Fruit fly (Drosophila melanogaster) whole organism, embryonic: Measurements from ENCODE around the gene CG31493.

ENCODE experiments used
- Ada2b ChIP-seq: fragments of 200-800 bp; sonication (Bioruptor generic); IDR thresholded peaks from 2 replicates; pipeline ENCODE4 v1.3.6; 2022; ENCODE audit warnings: missing biosample characterization, missing genetic modification characterization
- CG10366 ChIP-seq: fragments of 200-800 bp; sonication (Bioruptor generic); IDR thresholded peaks from 2 replicates; pipeline ENCODE4 v1.3.6; 2022; ENCODE audit warnings: missing biosample characterization, missing genetic modification characterization
- CG11247 ChIP-seq: fragments of 200-800 bp; sonication (Bioruptor generic); IDR thresholded peaks from 2 replicates; pipeline ENCODE4 v1.3.6; 2022; ENCODE audit warnings: missing biosample characterization, missing genetic modification characterization
- CG12071 ChIP-seq: fragments of 200-800 bp; sonication (Bioruptor generic); optimal IDR thresholded peaks from 3 replicates; lab custom pipeline; 2018; ENCODE audit warnings: missing biosample characterization, mild to moderate bottlenecking, missing genetic modification characterization
- CG12769 ChIP-seq: fragments of 200-800 bp; sonication (Bioruptor generic); optimal IDR thresholded peaks from 2 replicates; lab custom pipeline; 2019; ENCODE audit warnings: missing biosample characterization, mild to moderate bottlenecking, missing genetic modification characterization, moderate library complexity
- CG13287 ChIP-seq: fragments of 200-800 bp; sonication (Bioruptor generic); IDR thresholded peaks from 2 replicates; pipeline ENCODE4 v1.3.6; 2022; ENCODE audit warnings: missing biosample characterization, missing genetic modification characterization; ENCODE audit not compliant: partially characterized antibody
- CG13624 ChIP-seq: fragments of 200-800 bp; sonication (Bioruptor generic); optimal IDR thresholded peaks from 2 replicates; lab custom pipeline; 2016; ENCODE audit warnings: missing biosample characterization, missing genetic modification characterization
- CG15514 ChIP-seq: fragments of 200-800 bp; sonication (Bioruptor generic); optimal IDR thresholded peaks from 3 replicates; lab custom pipeline; 2017; ENCODE audit warnings: missing biosample characterization, missing genetic modification characterization, mild to moderate bottlenecking, moderate library complexity, missing genetic modification reagents
- CG18619 ChIP-seq: fragments of 200-800 bp; sonication (Bioruptor generic); optimal IDR thresholded peaks from 3 replicates; lab custom pipeline; 2017; ENCODE audit warnings: missing biosample characterization, mild to moderate bottlenecking, missing genetic modification characterization
- CG2202 ChIP-seq: fragments of 200-800 bp; sonication (Bioruptor generic); optimal IDR thresholded peaks from 2 replicates; lab custom pipeline; 2018; ENCODE audit warnings: missing biosample characterization, mild to moderate bottlenecking, missing genetic modification characterization
- CG30403 ChIP-seq: fragments of 200-800 bp; sonication (Bioruptor generic); optimal IDR thresholded peaks from 3 replicates; lab custom pipeline; 2016; ENCODE audit warnings: missing biosample characterization, missing genetic modification characterization
- CG3163 ChIP-seq: fragments of 200-800 bp; sonication (Bioruptor generic); optimal IDR thresholded peaks from 3 replicates; lab custom pipeline; 2016; ENCODE audit warnings: missing biosample characterization, missing genetic modification characterization
- CG32772 ChIP-seq: fragments of 200-800 bp; sonication (Bioruptor generic); IDR thresholded peaks from 2 replicates; pipeline ENCODE4 v1.3.6; 2022; ENCODE audit warnings: missing biosample characterization, missing genetic modification characterization
- CG34422 ChIP-seq: fragments of 200-800 bp; sonication (Bioruptor generic); IDR thresholded peaks from 3 replicates; pipeline ENCODE4 v1.3.6; 2022; ENCODE audit warnings: missing biosample characterization, missing genetic modification characterization
- CG3995 ChIP-seq: fragments of 200-800 bp; sonication (Bioruptor generic); optimal IDR thresholded peaks from 3 replicates; lab custom pipeline; 2016; ENCODE audit warnings: missing biosample characterization, missing genetic modification characterization
- CG6654 ChIP-seq: fragments of 200-800 bp; sonication (Bioruptor generic); optimal IDR thresholded peaks from 2 replicates; lab custom pipeline; 2017; ENCODE audit warnings: missing biosample characterization, mild to moderate bottlenecking, missing genetic modification characterization
- CG7556 ChIP-seq: fragments of 200-800 bp; sonication (Bioruptor generic); optimal IDR thresholded peaks from 2 replicates; lab custom pipeline; 2017; ENCODE audit warnings: missing biosample characterization, mild to moderate bottlenecking, missing genetic modification characterization
- CG7963 ChIP-seq: fragments of 200-800 bp; sonication (Bioruptor generic); IDR thresholded peaks from 3 replicates; pipeline ENCODE4 v1.3.6; 2022; ENCODE audit warnings: missing biosample characterization, missing genetic modification characterization; ENCODE audit not compliant: partially characterized antibody
- CG8944 ChIP-seq: fragments of 200-800 bp; sonication (Bioruptor generic); optimal IDR thresholded peaks from 3 replicates; lab custom pipeline; 2016; ENCODE audit warnings: missing biosample characterization, missing genetic modification characterization
- CoRest ChIP-seq: fragments of 200-800 bp; sonication (Bioruptor generic); optimal IDR thresholded peaks from 3 replicates; lab custom pipeline; 2018; ENCODE audit warnings: missing biosample characterization, mild to moderate bottlenecking, missing genetic modification characterization, moderate library complexity
- Dip2 ChIP-seq: fragments of 200-800 bp; sonication (Bioruptor generic); IDR thresholded peaks from 2 replicates; pipeline ENCODE4 v1.3.6; 2022; ENCODE audit warnings: missing biosample characterization, missing genetic modification characterization
- Dp ChIP-seq: fragments of 200-800 bp; sonication (Bioruptor generic); optimal IDR thresholded peaks from 2 replicates; lab custom pipeline; 2018; ENCODE audit warnings: missing biosample characterization, mild to moderate bottlenecking, missing genetic modification characterization, moderate library complexity
- E2f2 ChIP-seq: fragments of 200-800 bp; sonication (Bioruptor generic); IDR thresholded peaks from 2 replicates; pipeline ENCODE4 v1.3.6; 2022; ENCODE audit warnings: missing biosample characterization, missing genetic modification characterization
- Ets65A ChIP-seq: fragments of 200-800 bp; sonication (Bioruptor generic); peaks from one replicate; lab custom pipeline; 2016; ENCODE audit warnings: missing biosample characterization, missing genetic modification characterization
- Fer2 ChIP-seq: fragments of 200-800 bp; sonication (Bioruptor generic); optimal IDR thresholded peaks from 2 replicates; lab custom pipeline; 2018; ENCODE audit warnings: missing biosample characterization, mild to moderate bottlenecking, missing genetic modification characterization, moderate library complexity
- Hr51 ChIP-seq, 2 experiments: fragments of 200-800 bp; sonication (Bioruptor generic); optimal IDR thresholded peaks; 2 replicates in 1 of 2; 3 replicates in 1 of 2; lab custom pipeline; 2016 to 2018; ENCODE audit warnings: missing biosample characterization in 2 of 2, missing genetic modification characterization in 2 of 2, mild to moderate bottlenecking in 1 of 2, moderate library complexity in 1 of 2
- Max ChIP-seq: fragments of 200-800 bp; sonication (Bioruptor generic); optimal IDR thresholded peaks from 2 replicates; lab custom pipeline; 2016; ENCODE audit warnings: missing biosample characterization, mild to moderate bottlenecking, missing genetic modification characterization
- Myb ChIP-seq: fragments of 200-800 bp; sonication (Bioruptor generic); optimal IDR thresholded peaks from 2 replicates; lab custom pipeline; 2016; ENCODE audit warnings: missing biosample characterization, missing genetic modification characterization
- Oli ChIP-seq: fragments of 200-800 bp; sonication (Bioruptor generic); optimal IDR thresholded peaks from 2 replicates; lab custom pipeline; 2018; ENCODE audit warnings: missing biosample characterization, mild to moderate bottlenecking, missing genetic modification characterization, moderate library complexity
- Pdp1 ChIP-seq, 2 experiments: fragments of 200-800 bp; sonication (Bioruptor generic); optimal IDR thresholded peaks; 3 replicates each; lab custom pipeline; 2016; ENCODE audit warnings: missing biosample characterization in 2 of 2, missing genetic modification characterization in 2 of 2, mild to moderate bottlenecking in 1 of 2, moderate library complexity in 1 of 2
- Rfx ChIP-seq: fragments of 200-800 bp; sonication (Bioruptor generic); IDR thresholded peaks from 2 replicates; pipeline ENCODE4 v1.3.6; 2022; ENCODE audit warnings: missing biosample characterization, missing genetic modification characterization
- Trl ChIP-seq, 3 experiments: fragments of >200 bp in 2 of 3; fragments of 200-800 bp in 1 of 3; sonication (Bioruptor generic) in 1 of 3; optimal IDR thresholded peaks; 2 replicates in 1 of 3; 3 replicates in 2 of 3; lab custom pipeline; 2016 to 2017; ENCODE audit warnings: missing biosample characterization in 1 of 3, missing genetic modification characterization in 1 of 3
- Usf ChIP-seq: fragments of 200-800 bp; sonication (Bioruptor generic); optimal IDR thresholded peaks from 2 replicates; lab custom pipeline; 2017; ENCODE audit warnings: missing genotype, missing biosample characterization, missing genetic modification characterization
- Xbp1 ChIP-seq: fragments of 200-800 bp; sonication (Bioruptor generic); optimal IDR thresholded peaks from 3 replicates; lab custom pipeline; 2016; ENCODE audit warnings: missing biosample characterization, mild to moderate bottlenecking, missing genetic modification characterization
- Xrp1 ChIP-seq: fragments of 200-800 bp; sonication (Bioruptor generic); IDR thresholded peaks from 2 replicates; pipeline ENCODE4 v1.3.6; 2022; ENCODE audit warnings: missing biosample characterization, missing genetic modification characterization
- aop ChIP-seq: fragments of 200-800 bp; sonication (Bioruptor generic); IDR thresholded peaks from 2 replicates; pipeline ENCODE4 v1.3.6; 2022; ENCODE audit warnings: missing biosample characterization, missing genetic modification characterization
- cg ChIP-seq: fragments of 200-800 bp; sonication (Bioruptor generic); optimal IDR thresholded peaks from 3 replicates; lab custom pipeline; 2019; ENCODE audit warnings: missing biosample characterization, mild to moderate bottlenecking, missing genetic modification characterization, moderate library complexity
- chif ChIP-seq, 2 experiments: fragments of 200-800 bp; sonication (Bioruptor generic); optimal IDR thresholded peaks; 3 replicates each; lab custom pipeline; 2016; ENCODE audit warnings: missing biosample characterization in 2 of 2, missing genetic modification characterization in 2 of 2
- dati ChIP-seq: fragments of 200-800 bp; sonication (Bioruptor generic); IDR thresholded peaks from 2 replicates; pipeline ENCODE4 v1.3.6; 2022; ENCODE audit warnings: missing biosample characterization, missing genetic modification characterization
- emc ChIP-seq: fragments of 200-800 bp; sonication (Bioruptor generic); optimal IDR thresholded peaks from 2 replicates; lab custom pipeline; 2016; ENCODE audit warnings: missing biosample characterization, missing genetic modification characterization
- eyg ChIP-seq: fragments of 200-800 bp; sonication (Bioruptor generic); optimal IDR thresholded peaks from 3 replicates; lab custom pipeline; 2016; ENCODE audit warnings: missing biosample characterization, missing genetic modification characterization
- fd64A ChIP-seq: fragments of 200-800 bp; sonication (Bioruptor generic); optimal IDR thresholded peaks from 3 replicates; lab custom pipeline; 2018; ENCODE audit warnings: missing biosample characterization, mild to moderate bottlenecking, missing genetic modification characterization
- gfzf ChIP-seq: fragments of 200-800 bp; sonication (Bioruptor generic); optimal IDR thresholded peaks from 2 replicates; lab custom pipeline; 2016; ENCODE audit warnings: missing biosample characterization, mild to moderate bottlenecking, missing genetic modification characterization, moderate library complexity
- gsb-n ChIP-seq: fragments of 200-800 bp; sonication (Bioruptor generic); optimal IDR thresholded peaks from 3 replicates; lab custom pipeline; 2018; ENCODE audit warnings: missing biosample characterization, mild to moderate bottlenecking, missing genetic modification characterization
- lbe ChIP-seq: fragments of 200-800 bp; sonication (Bioruptor generic); optimal IDR thresholded peaks from 2 replicates; lab custom pipeline; 2016; ENCODE audit warnings: missing biosample characterization, mild to moderate bottlenecking, missing genetic modification characterization
- pum ChIP-seq: fragments of 200-800 bp; sonication (Bioruptor generic); optimal IDR thresholded peaks from 2 replicates; lab custom pipeline; 2016; ENCODE audit warnings: missing biosample characterization, missing genetic modification characterization
- ranshi ChIP-seq: fragments of 200-800 bp; sonication (Bioruptor generic); IDR thresholded peaks from 2 replicates; pipeline ENCODE4 v1.3.6; 2022; ENCODE audit warnings: missing biosample characterization, missing genetic modification characterization
- rib ChIP-seq: fragments of 200-800 bp; sonication (Bioruptor generic); IDR thresholded peaks from 2 replicates; pipeline ENCODE4 v1.3.6; 2022; ENCODE audit warnings: missing biosample characterization, missing genetic modification characterization
- seq ChIP-seq: fragments of 200-800 bp; sonication (Bioruptor generic); IDR thresholded peaks from 2 replicates; pipeline ENCODE4 v1.3.6; 2022; ENCODE audit warnings: missing biosample characterization, missing genetic modification characterization
- zfh1 ChIP-seq: fragments of 200-800 bp; sonication (Bioruptor generic); IDR thresholded peaks from 3 replicates; pipeline ENCODE4 v1.3.6; 2022; ENCODE audit warnings: missing biosample characterization, missing genetic modification characterization

Gene CG31493

DNA sequence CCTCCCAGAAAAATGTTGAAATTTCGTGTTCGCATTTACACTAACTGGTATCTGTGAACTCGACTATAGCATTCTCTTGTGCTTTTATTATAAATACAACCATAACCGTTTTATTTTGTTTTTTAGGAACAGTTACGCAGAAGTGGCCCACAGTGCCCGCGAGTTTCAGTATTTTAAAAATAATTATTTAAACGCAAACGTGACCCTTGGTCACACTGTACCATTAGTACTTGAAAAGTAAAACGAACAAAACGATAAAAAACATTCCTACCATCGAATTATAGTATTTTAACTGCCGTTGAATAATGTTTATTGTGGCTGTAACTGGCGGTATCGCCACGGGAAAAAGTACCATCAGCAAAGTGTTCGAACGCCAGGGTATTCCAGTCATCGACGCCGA is 49.4 kb upstream of the CG31493 start, which contains the start of gene Dpck (continued):
- peak; percentile 2 for TF ChIP-seq CG15514 (GFP tag; lab: Kevin White, UChicago)
- no peak for TF ChIP-seq Fer2 (tag; lab: Kevin White, UChicago)
- TF ChIP-seq CG32772 (GFP tag; lab: Robert Waterston, UW) = no peak
- TF ChIP-seq CG8944 (GFP tag; lab: Kevin White, UChicago) = no peak
- TF ChIP-seq gsb-n (tag; lab: Kevin White, UChicago) = no peak
- peak; percentile 95 for TF ChIP-seq Ets65A (GFP tag; lab: Kevin White, UChicago)
- TF ChIP-seq Hr51 (GFP tag; optimal IDR thresholded peaks at IDR 0.05; lab: Kevin White, UChicago) = peak in 1 of 2 experiments; percentile 19
- TF ChIP-seq CG18619 (GFP tag; lab: Kevin White, UChicago) = no peak
- no peak for TF ChIP-seq emc (GFP tag; lab: Kevin White, UChicago)
- peak in 1 of 2 experiments; percentile 45 for TF ChIP-seq Pdp1 (GFP tag; optimal IDR thresholded peaks at IDR 0.05; lab: Kevin White, UChicago)
- TF ChIP-seq cg (GFP tag; lab: Kevin White, UChicago) = no peak
- TF ChIP-seq Max (GFP tag; lab: Kevin White, UChicago) = peak; percentile 18
- TF ChIP-seq CG13624 = peak; percentile 46
- TF ChIP-seq ranshi (GFP tag; lab: Robert Waterston, UW) = no peak; the same call in 1 of the 2 replicates
- peak; percentile 1 for TF ChIP-seq pum (GFP tag; lab: Kevin White, UChicago)
- TF ChIP-seq CG11247 (GFP tag; lab: Robert Waterston, UW) = no peak
- TF ChIP-seq gfzf = peak; percentile 73
- no peak for TF ChIP-seq Dip2 (GFP tag; lab: Robert Waterston, UW)
- TF ChIP-seq E2f2 (GFP tag; lab: Robert Waterston, UW) = peak; percentile 52; the same call in 1 of the 2 replicates
- peak; percentile 42 for TF ChIP-seq CoRest (tag; lab: Kevin White, UChicago)
- TF ChIP-seq CG3163 (GFP tag; lab: Kevin White, UChicago) = no peak
- TF ChIP-seq Usf (GFP tag; lab: Kevin White, UChicago) = no peak
- TF ChIP-seq CG34422 (GFP tag; lab: Robert Waterston, UW) = no peak
- no peak for TF ChIP-seq CG7963 (GFP tag; lab: Robert Waterston, UW)
- peak; percentile 39 for TF ChIP-seq CG30403
- no peak for TF ChIP-seq aop (GFP tag; lab: Robert Waterston, UW)
- TF ChIP-seq Myb (GFP tag; lab: Kevin White, UChicago) = peak; percentile 63
- no peak for TF ChIP-seq fd64A (GFP tag; lab: Kevin White, UChicago)
- TF ChIP-seq Trl (optimal IDR thresholded peaks at IDR 0.05; lab: Kevin White, UChicago) = no peak
- TF ChIP-seq Trl (GFP tag; optimal IDR thresholded peaks at IDR 0.05; lab: Kevin White, UChicago) = no peak
- TF ChIP-seq CG6654 (GFP tag; lab: Kevin White, UChicago) = no peak
- no peak for TF ChIP-seq seq
- TF ChIP-seq rib (GFP tag; lab: Robert Waterston, UW) = no peak
- TF ChIP-seq CG13287 (GFP tag; lab: Robert Waterston, UW) = peak; percentile 10; the same call in 1 of the 2 replicates
- no peak for TF ChIP-seq Oli (tag; lab: Kevin White, UChicago)
- TF ChIP-seq CG7556 (GFP tag; lab: Kevin White, UChicago) = no peak
- peak; percentile 38 for TF ChIP-seq lbe
- no peak for TF ChIP-seq Rfx (GFP tag; lab: Robert Waterston, UW)
- no peak; the same call in 1 of the 2 replicates for TF ChIP-seq CG10366 (GFP tag; lab: Robert Waterston, UW)
- TF ChIP-seq dati = no peak
- no peak for TF ChIP-seq CG3995
- TF ChIP-seq Xbp1 (GFP tag; lab: Kevin White, UChicago) = peak; percentile 19
- TF ChIP-seq CG2202 (tag; lab: Kevin White, UChicago) = no peak
- no peak for TF ChIP-seq CG12769 (tag; lab: Kevin White, UChicago)
- TF ChIP-seq Ada2b = no peak
- TF ChIP-seq CG12071 (GFP tag; lab: Kevin White, UChicago) = peak; percentile 4
- no peak for TF ChIP-seq Xrp1
- no peak for TF ChIP-seq chif (GFP tag; optimal IDR thresholded peaks at IDR 0.05; lab: Kevin White, UChicago)
- TF ChIP-seq Dp (GFP tag; lab: Kevin White, UChicago) = peak; percentile 47
- no peak for TF ChIP-seq eyg (GFP tag; lab: Kevin White, UChicago)
- TF ChIP-seq zfh1 = no peak
